Worm (Caenorhabditis elegans): ENCODE results near the gene fipr-8.

DNA sequence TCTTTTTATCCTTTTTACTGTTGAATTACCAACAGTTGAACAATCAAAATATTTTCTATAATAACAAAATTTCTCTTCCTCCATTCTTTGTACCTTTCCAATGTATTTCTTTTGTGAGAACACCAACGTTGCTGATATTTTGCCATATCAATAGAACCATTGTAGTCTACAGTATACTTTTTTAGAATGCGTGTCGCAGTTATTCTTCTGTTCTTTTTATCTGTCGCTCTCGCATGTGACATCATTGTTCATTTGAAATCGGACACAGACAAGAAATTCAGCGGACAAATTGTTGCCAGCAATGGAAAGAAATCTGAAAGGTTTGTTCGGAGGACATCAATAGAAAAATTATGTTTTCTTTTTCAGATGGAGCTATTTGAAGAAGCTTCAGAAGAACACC, 37.8 kb downstream of the fipr-8 start, which contains the start of gene ZK856.7:
- no peak for TF ChIP-seq blmp-1 (tag; optimal IDR thresholded peaks at IDR 0.05)
- no peak for TF ChIP-seq snpc-4 (tag; optimal IDR thresholded peaks at IDR 0.05)
- no peak for TF ChIP-seq nhr-76 (tag; optimal IDR thresholded peaks at IDR 0.05)
- no peak for TF ChIP-seq tbx-8 (GFP tag; optimal IDR thresholded peaks at IDR 0.05)
- no peak for TF ChIP-seq ham-2 (GFP tag; optimal IDR thresholded peaks at IDR 0.05)
- no peak for TF ChIP-seq nhr-28 (tag; optimal IDR thresholded peaks at IDR 0.05)
- TF ChIP-seq unc-62 (GFP tag; optimal IDR thresholded peaks at IDR 0.05): no peak
- TF ChIP-seq lin-13 (tag; optimal IDR thresholded peaks at IDR 0.05): no peak
- TF ChIP-seq unc-120 (tag; optimal IDR thresholded peaks at IDR 0.05; ENCODE audit: poor library complexity, severe bottlenecking): no peak
- TF ChIP-seq nhr-237 (tag; optimal IDR thresholded peaks at IDR 0.05): no peak
- TF ChIP-seq lsy-2 (tag; optimal IDR thresholded peaks at IDR 0.05): no peak
- no peak for TF ChIP-seq M03D4.4 (tag; optimal IDR thresholded peaks at IDR 0.05)

Measured in whole organism, mixed stage, embryonic.